Worm (Caenorhabditis elegans) whole organism, midembryonic: ENCODE data around the gene F46H5.11.

Experiments used
- T22C8.4 ChIP-seq: fragments of 200-800 bp; sonication (Bioruptor generic); IDR thresholded peaks from 2 replicates; pipeline ENCODE4 v1.3.6; 2022; ENCODE audit warnings: missing genetic modification characterization, missing compliant biosample characterization
- cog-1 ChIP-seq: sonication (generic microtip); optimal IDR thresholded peaks from 2 replicates; lab custom pipeline; 2016; ENCODE audit warnings: missing genetic modification characterization, missing compliant biosample characterization
- flt-1 ChIP-seq: fragments of 200-800 bp; sonication (Bioruptor generic); IDR thresholded peaks from 2 replicates; pipeline ENCODE4 v1.3.6; 2022; ENCODE audit warnings: missing genetic modification characterization, missing compliant biosample characterization
- klf-2 ChIP-seq: fragments of 200-800 bp; sonication (Bioruptor generic); conservative IDR thresholded peaks from 2 replicates; pipeline ENCODE4 v1.3.6; 2022; ENCODE audit warnings: missing genetic modification reagents, missing genetic modification characterization, missing compliant biosample characterization
- med-1 ChIP-seq: sonication (generic microtip); optimal IDR thresholded peaks from 2 replicates; lab custom pipeline; 2017; ENCODE audit warnings: missing genetic modification characterization, mild to moderate bottlenecking, missing compliant biosample characterization, antibody characterized with exemption, missing genetic modification reagents; ENCODE audit not compliant: insufficient read depth
- ref-1 ChIP-seq: fragments of 200-800 bp; sonication (Bioruptor generic); conservative IDR thresholded peaks from 2 replicates; pipeline ENCODE4 v1.3.6; 2022; ENCODE audit warnings: missing genetic modification reagents, missing genetic modification characterization, missing compliant biosample characterization
- tab-1 ChIP-seq: fragments of 200-800 bp; sonication (Bioruptor generic); IDR thresholded peaks from 2 replicates; pipeline ENCODE4 v1.3.6; 2022; ENCODE audit warnings: missing genetic modification characterization, missing compliant biosample characterization
- ztf-23 ChIP-seq: fragments of 200-800 bp; sonication (Bioruptor generic); IDR thresholded peaks from 2 replicates; pipeline ENCODE4 v1.3.6; 2022; ENCODE audit warnings: missing genetic modification reagents, missing genetic modification characterization, missing compliant biosample characterization
- ztf-29 ChIP-seq: fragments of 200-800 bp; sonication (Bioruptor generic); IDR thresholded peaks from 2 replicates; pipeline ENCODE4 v1.3.6; 2022; ENCODE audit warnings: missing genetic modification reagents, missing genetic modification characterization, missing compliant biosample characterization

ce11 chrX:7305520-7306186 lies 33.8 kb upstream of the F46H5.11 start, which contains the start of gene sur-5:
- TF ChIP-seq tab-1 (GFP tag; lab: Robert Waterston, UW) = no peak
- no peak for TF ChIP-seq klf-2 (GFP tag; lab: Robert Waterston, UW)
- no peak for TF ChIP-seq ztf-23 (GFP tag; lab: Robert Waterston, UW)
- TF ChIP-seq med-1 (GFP tag; lab: Kevin White, UChicago) = no peak
- TF ChIP-seq ztf-29 (GFP tag; lab: Robert Waterston, UW) = no peak
- no peak for TF ChIP-seq flt-1 (GFP tag; lab: Robert Waterston, UW)
- no peak for TF ChIP-seq ref-1 (GFP tag; lab: Robert Waterston, UW)
- TF ChIP-seq T22C8.4 (GFP tag; lab: Robert Waterston, UW) = no peak
- TF ChIP-seq cog-1 = no peak
